Worm (Caenorhabditis elegans): ENCODE results near the gene spe-17.

- TF ChIP-seq C34F6.9 (tag; optimal IDR thresholded peaks at IDR 0.05) (no peak), ama-1 (optimal IDR thresholded peaks at IDR 0.05) (no peak), ceh-82 (tag; optimal IDR thresholded peaks at IDR 0.05) (no peak)
Measured at ce11 chrIV:11986407-11986806, 26.8 kb upstream of the spe-17 start.

All from whole organism, L2 larva.